Worm (Caenorhabditis elegans): Measurements from ENCODE around the gene bcat-1.

ce11 chrX:12884873-12885272 is 7.6 kb downstream of the bcat-1 start, which contains the start of gene gpc-1:
- TF ChIP-seq pha-4 (tag; optimal IDR thresholded peaks at IDR 0.05) (no peak), aptf-3 (GFP tag; IDR thresholded peaks at IDR 0.05) (no peak), tlf-1 (GFP tag; optimal IDR thresholded peaks at IDR 0.05) (no peak), rpc-1 (optimal IDR thresholded peaks at IDR 0.05) (no peak), rpc-1 (tag; optimal IDR thresholded peaks at IDR 0.05) (no peak), C17E4.6 (GFP tag; IDR thresholded peaks at IDR 0.05) (no peak), hlh-12 (tag; optimal IDR thresholded peaks at IDR 0.05) (no peak), hlh-26 (GFP tag; conservative IDR thresholded peaks at IDR 0.05) (no peak), egrh-3 (GFP tag; IDR thresholded peaks at IDR 0.05) (no peak), madf-10 (tag; optimal IDR thresholded peaks at IDR 0.05) (no peak), B0336.3 (GFP tag; IDR thresholded peaks at IDR 0.05) (no peak)

All from whole organism, young adult.